Worm (Caenorhabditis elegans): ENCODE measurements around the gene T05C12.9.

T05C12.9 gene

ce11 chrII:8185016-8185493 lies 8.0 kb downstream of the T05C12.9 start, which contains the start of the genes mig-5 and cct-1 (continued):
- peak; percentile 100 for TF ChIP-seq lin-38 (GFP tag; IDR thresholded peaks at IDR 0.05)
- no peak for TF ChIP-seq dmd-9 (GFP tag; IDR thresholded peaks at IDR 0.05)
- TF ChIP-seq duxl-1 (tag; optimal IDR thresholded peaks at IDR 0.05; ENCODE audit: poor library complexity), result peak; percentile 92

- TF ChIP-seq saeg-2 (GFP tag; IDR thresholded peaks at IDR 0.05), result no peak
- TF ChIP-seq pqm-1 (tag; optimal IDR thresholded peaks at IDR 0.05), result no peak
- TF ChIP-seq lsy-2 (tag; optimal IDR thresholded peaks at IDR 0.05), result no peak
- TF ChIP-seq mdt-29 (GFP tag; IDR thresholded peaks at IDR 0.05), result no peak
- no peak for TF ChIP-seq lin-15B (tag; optimal IDR thresholded peaks at IDR 0.05)
- no peak for TF ChIP-seq nhr-237 (tag; optimal IDR thresholded peaks at IDR 0.05)
- TF ChIP-seq lin-1 (GFP tag; IDR thresholded peaks at IDR 0.05), result no peak
- no peak for TF ChIP-seq lin-29 (GFP tag; IDR thresholded peaks at IDR 0.05)
- no peak for TF ChIP-seq ctbp-1 (GFP tag; IDR thresholded peaks at IDR 0.05)
- no peak for TF ChIP-seq F49E8.2 (tag; optimal IDR thresholded peaks at IDR 0.05; ENCODE audit: borderline replicate concordance)
- no peak for TF ChIP-seq nhr-42 (GFP tag; IDR thresholded peaks at IDR 0.05)
- no peak for TF ChIP-seq aly-2 (tag; optimal IDR thresholded peaks at IDR 0.05)
- no peak for TF ChIP-seq hmg-1.1 (GFP tag; IDR thresholded peaks at IDR 0.05)
- no peak for TF ChIP-seq php-3 (GFP tag; IDR thresholded peaks at IDR 0.05)
- no peak for TF ChIP-seq cey-2 (tag; optimal IDR thresholded peaks at IDR 0.05; ENCODE audit: borderline replicate concordance, insufficient read depth)
Measured at ce11 chrII:8181437-8181836, 11.6 kb downstream of the T05C12.9 start, which contains the start of gene dylt-3. Gene dylt-3 (plus strand): TSS chrII:8181737.

- no peak for TF ChIP-seq zfp-2 (tag; optimal IDR thresholded peaks at IDR 0.05)
- no peak for TF ChIP-seq arid-1 (GFP tag; conservative IDR thresholded peaks at IDR 0.05)
- TF ChIP-seq lin-1 (GFP tag; IDR thresholded peaks at IDR 0.05), result no peak
- TF ChIP-seq fkh-10 (GFP tag; optimal IDR thresholded peaks at IDR 0.05), result no peak
- no peak for TF ChIP-seq madf-5 (GFP tag; IDR thresholded peaks at IDR 0.05)
- no peak for TF ChIP-seq mxl-3 (GFP tag; optimal IDR thresholded peaks at IDR 0.05)
- TF ChIP-seq zfp-3 (GFP tag; conservative IDR thresholded peaks at IDR 0.05), result no peak
- no peak for TF ChIP-seq hif-1 (tag; optimal IDR thresholded peaks at IDR 0.05)
- TF ChIP-seq hlh-30 (tag; optimal IDR thresholded peaks at IDR 0.05; ENCODE audit: insufficient read depth), result no peak
- no peak for TF ChIP-seq nhr-102 (tag; optimal IDR thresholded peaks at IDR 0.05)
Measured at ce11 chrII:8180281-8180680, 12.7 kb downstream of the T05C12.9 start, which contains the start of gene T05C12.4. Gene T05C12.4 (minus strand): TSS chrII:8180381.

ce11 chrII:8178614-8179013 lies 14.4 kb downstream of the T05C12.9 start:
- no peak for TF ChIP-seq nhr-42 (GFP tag; IDR thresholded peaks at IDR 0.05)
- TF ChIP-seq unc-62 (GFP tag; optimal IDR thresholded peaks at IDR 0.05 in 1 of 2), result peak in 1 of 2 experiments; percentile 91
- no peak for TF ChIP-seq unc-62 (tag; optimal IDR thresholded peaks at IDR 0.05)
- no peak for TF ChIP-seq nhr-28 (tag; optimal IDR thresholded peaks at IDR 0.05)
- TF ChIP-seq pqm-1 (tag; optimal IDR thresholded peaks at IDR 0.05), result no peak
- no peak for TF ChIP-seq egl-43 (GFP tag; IDR thresholded peaks at IDR 0.05)
- no peak for TF ChIP-seq zag-1 (tag; optimal IDR thresholded peaks at IDR 0.05)

DNA sequence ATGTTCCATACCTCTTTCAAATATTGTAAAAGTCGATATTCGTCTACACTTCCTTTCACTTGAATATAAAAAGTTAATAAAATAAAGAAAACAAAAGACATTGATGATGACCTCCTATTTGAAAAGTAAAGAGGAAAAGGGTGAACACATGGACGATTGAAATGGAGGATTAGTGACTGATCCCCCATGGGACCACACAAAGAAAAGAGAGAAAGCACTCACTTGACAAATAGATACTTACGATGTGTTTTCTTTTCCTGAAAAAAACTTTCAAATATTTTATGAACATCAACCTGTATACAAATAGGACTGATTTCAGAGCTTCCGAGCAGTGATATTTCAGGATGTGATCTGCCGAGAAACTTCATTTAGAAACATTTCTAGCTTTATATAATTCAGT lies 15.9 kb downstream of the T05C12.9 start, which contains the start of gene acr-14:
TSS of gene acr-14 (minus strand) at position 101 of the 400 bp plus-strand sequence.
- TF ChIP-seq lin-15B (tag; optimal IDR thresholded peaks at IDR 0.05), result no peak
- TF ChIP-seq ztf-7 (tag; optimal IDR thresholded peaks at IDR 0.05), result no peak
- no peak for TF ChIP-seq aly-2 (tag; optimal IDR thresholded peaks at IDR 0.05)
- TF ChIP-seq hlh-11 (tag; optimal IDR thresholded peaks at IDR 0.05), result no peak
- no peak for TF ChIP-seq unc-39 (tag; optimal IDR thresholded peaks at IDR 0.05)
- TF ChIP-seq egl-27 (tag; optimal IDR thresholded peaks at IDR 0.05), result no peak
- TF ChIP-seq nhr-41 (GFP tag; IDR thresholded peaks at IDR 0.05), result no peak
- TF ChIP-seq tra-1 (GFP tag; IDR thresholded peaks at IDR 0.05), result no peak
- no peak for TF ChIP-seq zfp-2 (tag; optimal IDR thresholded peaks at IDR 0.05)
- TF ChIP-seq nhr-25 (tag; optimal IDR thresholded peaks at IDR 0.05; ENCODE audit: borderline replicate concordance, insufficient read depth), result no peak
- TF ChIP-seq daf-16 (GFP tag; optimal IDR thresholded peaks at IDR 0.05), result no peak
- TF ChIP-seq daf-16 (tag; optimal IDR thresholded peaks at IDR 0.05), result no peak
- TF ChIP-seq skn-1 (tag; optimal IDR thresholded peaks at IDR 0.05), result no peak
- TF ChIP-seq nhr-76 (tag; optimal IDR thresholded peaks at IDR 0.05), result no peak
- no peak for TF ChIP-seq mes-2 (tag; optimal IDR thresholded peaks at IDR 0.05; ENCODE audit: poor library complexity, severe bottlenecking)
- TF ChIP-seq daf-12 (tag; optimal IDR thresholded peaks at IDR 0.05), result no peak
